Worm (Caenorhabditis elegans): ENCODE data around the gene gcp-2.1.
A peak's percentile ranks its signal among the peaks of the same experiment; 100 is the strongest.
"Not testable (repeated sequence)": the region's sequence is repeated elsewhere in the genome, so short reads cannot be mapped to it uniquely, and the experiment has no call there.

gcp-2.1 gene

ce11 chrX:332643-333042 is 31.0 kb downstream of the gcp-2.1 start (continued):
- no peak for TF ChIP-seq pax-1 (tag; optimal IDR thresholded peaks at IDR 0.05)

ce11 chrX:334452-334851 is 32.8 kb downstream of the gcp-2.1 start:
- no peak for TF ChIP-seq tbx-7 (tag; optimal IDR thresholded peaks at IDR 0.05)
- TF ChIP-seq eyg-1 (tag; optimal IDR thresholded peaks at IDR 0.05), result no peak
- no peak for TF ChIP-seq ceh-45 (GFP tag; IDR thresholded peaks at IDR 0.05)
- no peak for TF ChIP-seq sox-4 (tag; optimal IDR thresholded peaks at IDR 0.05)
- TF ChIP-seq pag-3 (tag; optimal IDR thresholded peaks at IDR 0.05; ENCODE audit: borderline replicate concordance), result no peak
- TF ChIP-seq hlh-15 (tag; optimal IDR thresholded peaks at IDR 0.05), result no peak
- no peak for TF ChIP-seq F13H6.1 (tag; optimal IDR thresholded peaks at IDR 0.05)
- no peak for TF ChIP-seq mec-3 (tag; optimal IDR thresholded peaks at IDR 0.05; ENCODE audit: borderline replicate concordance)
- TF ChIP-seq fkh-6 (tag; optimal IDR thresholded peaks at IDR 0.05), result no peak
- no peak for TF ChIP-seq pqm-1 (tag; optimal IDR thresholded peaks at IDR 0.05)

ce11 chrX:343822-344221 is 42.2 kb downstream of the gcp-2.1 start:
- TF ChIP-seq zip-5 (tag; optimal IDR thresholded peaks at IDR 0.05), result no peak
- TF ChIP-seq K09A11.1 (tag; optimal IDR thresholded peaks at IDR 0.05; ENCODE audit: insufficient read depth), result no peak
- TF ChIP-seq nfya-1 (tag; optimal IDR thresholded peaks at IDR 0.05), result no peak
- TF ChIP-seq elt-4 (tag; optimal IDR thresholded peaks at IDR 0.05), result no peak

- not testable (repeated sequence) for TF ChIP-seq ceh-30, ceh-9, ceh-31 (tag; optimal IDR thresholded peaks at IDR 0.05)
Observed at ce11 chrX:347117-347516, 45.5 kb downstream of the gcp-2.1 start, which contains the start of gene C04E7.3. C04E7.3 (minus strand) TSS chrX:347217.

- no peak for TF ChIP-seq ttx-3 (tag; optimal IDR thresholded peaks at IDR 0.05)
- TF ChIP-seq sdc-2 (tag; optimal IDR thresholded peaks at IDR 0.05), result no peak
- peak; percentile 8 for TF ChIP-seq nfya-1 (tag; optimal IDR thresholded peaks at IDR 0.05)
- TF ChIP-seq ceh-48 (tag; optimal IDR thresholded peaks at IDR 0.05), result peak; percentile 67
- TF ChIP-seq hlh-30 (tag; optimal IDR thresholded peaks at IDR 0.05; ENCODE audit: insufficient read depth), result peak; percentile 16
- TF ChIP-seq unc-55 (GFP tag; optimal IDR thresholded peaks at IDR 0.05), result peak; percentile 28
- no peak for TF ChIP-seq ceh-9 (tag; optimal IDR thresholded peaks at IDR 0.05)
- peak; percentile 21 for TF ChIP-seq ceh-31 (tag; optimal IDR thresholded peaks at IDR 0.05)
Observed at ce11 chrX:348141-348540, 46.5 kb downstream of the gcp-2.1 start.

ce11 chrX:351398-351797 is 49.8 kb downstream of the gcp-2.1 start:
- TF ChIP-seq ceh-45 (GFP tag; IDR thresholded peaks at IDR 0.05) (peak; percentile 78; the same call in 1 of the 2 replicates), unc-3 (GFP tag; conservative IDR thresholded peaks at IDR 0.05) (peak; percentile 70), sox-2 (GFP tag; IDR thresholded peaks at IDR 0.05) (peak; percentile 72)
- TF ChIP-seq unc-3 (tag; optimal IDR thresholded peaks at IDR 0.05), result not testable (repeated sequence)

- TF ChIP-seq lin-11 (tag; optimal IDR thresholded peaks at IDR 0.05) (peak; percentile 86), nfya-1 (tag; optimal IDR thresholded peaks at IDR 0.05) (peak; percentile 82), ceh-22 (tag; optimal IDR thresholded peaks at IDR 0.05) (no peak), ztf-16 (tag; optimal IDR thresholded peaks at IDR 0.05) (peak; percentile 82), fkh-10 (GFP tag; optimal IDR thresholded peaks at IDR 0.05) (no peak), ceh-19 (GFP tag; optimal IDR thresholded peaks at IDR 0.05) (peak; percentile 85), pha-2 (tag; optimal IDR thresholded peaks at IDR 0.05) (peak; percentile 86), F13H6.1 (tag; optimal IDR thresholded peaks at IDR 0.05) (peak; percentile 87), gmeb-2 (tag; optimal IDR thresholded peaks at IDR 0.05) (peak; percentile 89), madf-2 (tag; optimal IDR thresholded peaks at IDR 0.05) (peak; percentile 87), unc-55 (GFP tag; optimal IDR thresholded peaks at IDR 0.05) (peak; percentile 3), odd-2 (tag; optimal IDR thresholded peaks at IDR 0.05) (no peak), hlh-30 (tag; optimal IDR thresholded peaks at IDR 0.05; ENCODE audit: insufficient read depth) (peak; percentile 53), che-1 (tag; optimal IDR thresholded peaks at IDR 0.05) (peak; percentile 88), ref-2 (tag; optimal IDR thresholded peaks at IDR 0.05) (peak; percentile 77), ceh-45 (GFP tag; IDR thresholded peaks at IDR 0.05) (peak; percentile 84), nhr-11 (tag; optimal IDR thresholded peaks at IDR 0.05) (no peak), hlh-6 (tag; optimal IDR thresholded peaks at IDR 0.05) (peak; percentile 76), tbx-7 (tag; optimal IDR thresholded peaks at IDR 0.05) (peak; percentile 13), hlh-15 (tag; optimal IDR thresholded peaks at IDR 0.05) (peak; percentile 90), npax-4 (tag; optimal IDR thresholded peaks at IDR 0.05) (peak; percentile 70), unc-3 (GFP tag; conservative IDR thresholded peaks at IDR 0.05) (peak; percentile 81), unc-3 (tag; optimal IDR thresholded peaks at IDR 0.05) (peak; percentile 89)
Observed at ce11 chrX:353134-353669, 51.6 kb downstream of the gcp-2.1 start, which contains the start of gene sor-3. sor-3 (plus strand) TSS chrX:353619.
